Fruit fly (Drosophila melanogaster): ENCODE data around the gene CG14915.

Gene CG14915

DNA sequence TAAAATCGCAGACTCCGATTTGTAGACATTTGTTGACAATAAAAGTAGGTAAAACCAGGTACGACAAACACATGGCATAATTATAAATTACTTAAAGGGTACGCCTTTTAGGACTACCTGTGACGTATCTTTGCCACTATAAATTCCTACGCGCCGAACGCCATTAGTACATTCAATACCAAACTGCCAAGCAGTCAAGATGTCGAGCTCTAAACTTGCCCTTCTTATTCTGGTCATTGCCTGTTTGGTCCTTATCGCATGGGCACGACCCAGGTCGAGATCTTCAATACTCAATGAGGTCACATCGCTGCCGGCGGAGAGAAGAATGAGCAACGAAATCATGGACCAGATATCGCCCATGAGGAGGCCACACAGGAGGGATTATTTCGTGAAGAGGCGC, at the start of gene CG14915:
TSS of gene CG14915 (plus strand) at position 166 of the 400 bp plus-strand sequence.
- TF ChIP-seq ey (GFP tag; optimal IDR thresholded peaks at IDR 0.05) (no peak), jim (GFP tag; optimal IDR thresholded peaks at IDR 0.05) (no peak)

DNA sequence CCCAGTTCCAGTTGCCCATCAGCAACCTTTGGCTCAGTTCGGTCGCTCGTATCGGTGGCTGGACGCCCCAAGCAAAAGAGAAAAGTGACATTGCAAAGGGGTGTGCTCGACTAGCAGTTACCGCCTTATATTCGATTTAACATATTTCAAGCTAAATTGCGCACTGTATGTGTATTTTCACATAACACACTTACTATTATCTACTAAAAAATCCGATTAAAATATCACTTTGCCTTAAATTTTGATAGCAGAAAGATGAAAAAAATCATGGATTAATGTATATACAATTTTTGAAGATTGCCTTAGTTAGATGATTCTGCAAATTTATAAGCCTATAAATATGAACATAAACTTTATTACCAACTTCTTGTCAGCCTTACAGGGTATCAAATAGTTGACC, 49.2 kb upstream of the CG14915 start:
- TF ChIP-seq OdsH (GFP tag; optimal IDR thresholded peaks at IDR 0.05) (peak; percentile 41), lola (GFP tag; optimal IDR thresholded peaks at IDR 0.05) (no peak), Hr83 (GFP tag; optimal IDR thresholded peaks at IDR 0.05; ENCODE audit: poor library complexity, severe bottlenecking) (no peak), CrebA (GFP tag; optimal IDR thresholded peaks at IDR 0.05; ENCODE audit: borderline replicate concordance) (no peak), ey (GFP tag; optimal IDR thresholded peaks at IDR 0.05) (peak; percentile 1), dmrt93B (GFP tag; optimal IDR thresholded peaks at IDR 0.05) (peak; percentile 16), Sp1 (GFP tag; optimal IDR thresholded peaks at IDR 0.05) (no peak), br (GFP tag; optimal IDR thresholded peaks at IDR 0.05) (no peak), fru (GFP tag; optimal IDR thresholded peaks at IDR 0.05) (peak; percentile 25), woc (GFP tag; optimal IDR thresholded peaks at IDR 0.05) (peak; percentile 66), foxo (GFP tag; optimal IDR thresholded peaks at IDR 0.05) (peak in 1 of 2 experiments; percentile 31), h (GFP tag; optimal IDR thresholded peaks at IDR 0.05) (peak; percentile 24), psq (GFP tag; optimal IDR thresholded peaks at IDR 0.05) (peak; percentile 29), dsf (GFP tag; optimal IDR thresholded peaks at IDR 0.05; ENCODE audit: borderline replicate concordance) (no peak), jim (GFP tag; optimal IDR thresholded peaks at IDR 0.05) (no peak)

DNA sequence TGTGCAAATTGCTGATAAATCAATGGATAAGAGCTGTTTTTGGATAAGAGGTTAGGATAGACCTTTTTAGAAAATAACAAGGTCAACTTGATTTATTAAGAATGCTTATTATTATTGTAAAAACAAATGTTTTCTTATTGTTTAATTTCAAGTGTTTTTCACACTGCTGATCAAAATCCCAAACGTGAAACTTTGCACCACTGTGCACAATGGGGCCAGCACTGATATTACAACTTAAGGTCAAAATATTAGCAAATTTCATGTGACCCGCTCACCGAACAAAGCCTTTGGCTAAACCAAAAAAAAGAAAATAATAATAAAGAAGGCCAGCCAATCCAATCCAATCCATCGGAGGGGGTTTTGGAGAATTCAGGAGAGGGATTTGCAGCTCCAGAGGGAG, 48.0 kb upstream of the CG14915 start:
- TF ChIP-seq sv (GFP tag; optimal IDR thresholded peaks at IDR 0.05) (no peak), CG9705 (GFP tag; optimal IDR thresholded peaks at IDR 0.05) (no peak), sage (GFP tag; optimal IDR thresholded peaks at IDR 0.05) (no peak), CG32264 (GFP tag; optimal IDR thresholded peaks at IDR 0.05) (no peak), h (GFP tag; optimal IDR thresholded peaks at IDR 0.05) (peak; percentile 9), rgr (GFP tag; optimal IDR thresholded peaks at IDR 0.05) (peak; percentile 22), Dfd (GFP tag; optimal IDR thresholded peaks at IDR 0.05) (no peak), Sp1 (GFP tag; optimal IDR thresholded peaks at IDR 0.05) (no peak), Hnf4 (GFP tag; optimal IDR thresholded peaks at IDR 0.05) (no peak), Abd-B (GFP tag; optimal IDR thresholded peaks at IDR 0.05) (no peak), Vsx2 (GFP tag; optimal IDR thresholded peaks at IDR 0.05; ENCODE audit: partially characterized antibody) (no peak), br (GFP tag; optimal IDR thresholded peaks at IDR 0.05) (no peak), foxo (GFP tag; optimal IDR thresholded peaks at IDR 0.05) (peak in 1 of 2 experiments; percentile 23), woc (GFP tag; optimal IDR thresholded peaks at IDR 0.05) (no peak), usp (GFP tag; optimal IDR thresholded peaks at IDR 0.05) (no peak), lola (GFP tag; optimal IDR thresholded peaks at IDR 0.05) (no peak), Dif (GFP tag; optimal IDR thresholded peaks at IDR 0.05; ENCODE audit: partially characterized antibody) (no peak), N (GFP tag; optimal IDR thresholded peaks at IDR 0.05) (no peak), tai (GFP tag; optimal IDR thresholded peaks at IDR 0.05) (no peak), fru (GFP tag; optimal IDR thresholded peaks at IDR 0.05) (peak; percentile 19), jim (GFP tag; optimal IDR thresholded peaks at IDR 0.05) (no peak), HLH106 (tag; optimal IDR thresholded peaks at IDR 0.05) (no peak), Rel (GFP tag; optimal IDR thresholded peaks at IDR 0.05) (no peak), Rel (tag; optimal IDR thresholded peaks at IDR 0.05) (no peak), pan (optimal IDR thresholded peaks at IDR 0.05) (no peak)

DNA sequence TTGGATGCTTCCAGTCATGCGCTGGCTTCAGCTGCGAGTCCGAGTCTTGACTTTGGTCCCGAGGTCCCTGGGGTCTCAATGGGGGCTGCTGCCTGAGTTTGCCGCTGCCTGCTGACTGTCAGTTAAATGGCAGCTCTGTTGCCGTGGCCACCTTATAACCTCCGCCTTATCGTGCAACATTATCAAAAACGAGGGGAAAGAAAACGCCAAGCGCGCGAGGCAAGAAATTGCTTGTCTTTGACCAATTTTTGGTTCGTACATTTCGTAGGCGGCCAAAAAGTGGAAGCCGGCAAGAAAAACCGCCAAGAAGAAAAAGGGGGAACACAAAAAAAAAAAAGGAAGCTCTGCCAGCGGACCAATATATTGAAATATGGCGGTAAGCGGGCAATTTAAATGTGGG, 47.0 kb upstream of the CG14915 start:
- TF ChIP-seq brk (GFP tag; optimal IDR thresholded peaks at IDR 0.05), result peak; percentile 1
- TF ChIP-seq fru (GFP tag; optimal IDR thresholded peaks at IDR 0.05), result peak; percentile 15
- no peak for TF ChIP-seq pan (optimal IDR thresholded peaks at IDR 0.05)

DNA sequence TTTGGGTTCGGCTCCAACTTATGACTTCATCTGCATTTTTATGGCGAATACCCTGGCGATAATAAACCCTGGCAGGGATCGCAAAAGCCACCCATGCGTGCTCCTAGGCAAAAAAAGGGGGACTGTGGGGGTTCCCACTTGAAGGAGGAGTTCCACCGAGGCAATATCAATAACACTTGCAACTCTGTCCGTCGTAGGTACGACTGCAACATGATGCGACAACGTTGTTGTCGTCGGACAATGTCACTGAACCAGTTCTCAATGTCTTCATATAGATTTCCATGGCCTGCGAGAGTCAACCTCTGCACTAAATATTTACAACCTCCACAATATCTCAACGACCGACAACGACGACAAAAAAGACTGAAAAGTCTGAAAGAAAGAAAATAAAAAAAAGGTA, 43.6 kb upstream of the CG14915 start:
- TF ChIP-seq sv (GFP tag; optimal IDR thresholded peaks at IDR 0.05), result no peak
- no peak for TF ChIP-seq woc (GFP tag; optimal IDR thresholded peaks at IDR 0.05)
- TF ChIP-seq OdsH (GFP tag; optimal IDR thresholded peaks at IDR 0.05), result no peak
- TF ChIP-seq Sp1 (GFP tag; optimal IDR thresholded peaks at IDR 0.05), result no peak
- TF ChIP-seq sage (GFP tag; optimal IDR thresholded peaks at IDR 0.05), result no peak
- TF ChIP-seq foxo (GFP tag; optimal IDR thresholded peaks at IDR 0.05), result no peak
- TF ChIP-seq dl (GFP tag; optimal IDR thresholded peaks at IDR 0.05; ENCODE audit: insufficient read depth in 1 of 2, partially characterized antibody in 2 of 2), result no peak
- no peak for TF ChIP-seq pan (optimal IDR thresholded peaks at IDR 0.05)
- TF ChIP-seq Dif (GFP tag; optimal IDR thresholded peaks at IDR 0.05; ENCODE audit: partially characterized antibody), result no peak
- no peak for TF ChIP-seq ey (GFP tag; optimal IDR thresholded peaks at IDR 0.05)
- no peak for TF ChIP-seq h (GFP tag; optimal IDR thresholded peaks at IDR 0.05)
- TF ChIP-seq Rel (GFP tag; optimal IDR thresholded peaks at IDR 0.05), result no peak
- no peak for TF ChIP-seq Rel (tag; optimal IDR thresholded peaks at IDR 0.05)
- TF ChIP-seq Dfd (GFP tag; optimal IDR thresholded peaks at IDR 0.05), result no peak
- no peak for TF ChIP-seq Hnf4 (GFP tag; optimal IDR thresholded peaks at IDR 0.05)
- TF ChIP-seq Abd-B (GFP tag; optimal IDR thresholded peaks at IDR 0.05), result no peak
- TF ChIP-seq HLH106 (tag; optimal IDR thresholded peaks at IDR 0.05), result no peak
- no peak for TF ChIP-seq Jra (GFP tag; optimal IDR thresholded peaks at IDR 0.05)
- TF ChIP-seq GATAd (GFP tag; optimal IDR thresholded peaks at IDR 0.05), result no peak
- TF ChIP-seq psq (GFP tag; optimal IDR thresholded peaks at IDR 0.05), result no peak
